Fruit fly (Drosophila melanogaster) whole organism, adult: Measurements from ENCODE around the gene CG34160.

Experiments
- CG11617 ChIP-seq: fragments of 200-800 bp; sonication (Bioruptor generic); optimal IDR thresholded peaks from 2 replicates; lab custom pipeline; 2017; ENCODE audit warnings: mild to moderate bottlenecking, missing biosample characterization, missing genetic modification reagents, missing genetic modification characterization
- CG12768 ChIP-seq: fragments of 200-800 bp; sonication (Bioruptor generic); optimal IDR thresholded peaks from 2 replicates; lab custom pipeline; 2017; ENCODE audit warnings: missing biosample characterization, missing genetic modification characterization, mild to moderate bottlenecking, moderate library complexity, missing genetic modification reagents
- CG14711 ChIP-seq: fragments of 200-800 bp; sonication (Bioruptor generic); optimal IDR thresholded peaks from 2 replicates; lab custom pipeline; 2018; ENCODE audit warnings: missing biosample characterization, mild to moderate bottlenecking, missing genetic modification characterization, moderate library complexity
- CG1620 ChIP-seq: fragments of 200-800 bp; sonication (Bioruptor generic); optimal IDR thresholded peaks from 2 replicates; lab custom pipeline; 2016; ENCODE audit warnings: missing biosample characterization, missing genetic modification characterization
- CG33017 ChIP-seq: fragments of 200-800 bp; sonication (Bioruptor generic); optimal IDR thresholded peaks from 2 replicates; lab custom pipeline; 2018; ENCODE audit warnings: missing biosample characterization, mild to moderate bottlenecking, missing genetic modification characterization, moderate library complexity
- CG5204 ChIP-seq: fragments of 200-800 bp; sonication (Bioruptor generic); optimal IDR thresholded peaks from 2 replicates; lab custom pipeline; 2016; ENCODE audit warnings: missing biosample characterization, missing genetic modification characterization
- CG7045 ChIP-seq: fragments of 200-800 bp; sonication (Bioruptor generic); optimal IDR thresholded peaks from 2 replicates; lab custom pipeline; 2017; ENCODE audit warnings: missing biosample characterization, mild to moderate bottlenecking, missing genetic modification characterization
- CG7101 ChIP-seq: fragments of 200-800 bp; sonication (Bioruptor generic); optimal IDR thresholded peaks from 2 replicates; lab custom pipeline; 2018; ENCODE audit warnings: missing biosample characterization, mild to moderate bottlenecking, missing genetic modification characterization, moderate library complexity
- Clk ChIP-seq: fragments of 200-800 bp; sonication (Bioruptor generic); optimal IDR thresholded peaks from 2 replicates; lab custom pipeline; 2017; ENCODE audit warnings: missing biosample characterization, missing genetic modification characterization
- Crg-1 ChIP-seq: fragments of 200-800 bp; sonication (Bioruptor generic); optimal IDR thresholded peaks from 2 replicates; lab custom pipeline; 2016; ENCODE audit warnings: missing biosample characterization, missing genetic modification characterization
- Hr96 ChIP-seq: fragments of 200-800 bp; sonication (Bioruptor generic); optimal IDR thresholded peaks from 2 replicates; lab custom pipeline; 2016; ENCODE audit warnings: missing biosample characterization, missing genetic modification characterization
- Mnt ChIP-seq: fragments of 200-800 bp; sonication (Bioruptor generic); optimal IDR thresholded peaks from 2 replicates; lab custom pipeline; 2016; ENCODE audit warnings: missing biosample characterization, mild to moderate bottlenecking, missing genetic modification characterization
- bab1 ChIP-seq: fragments of 200-800 bp; sonication (Bioruptor generic); optimal IDR thresholded peaks from 3 replicates; lab custom pipeline; 2019; ENCODE audit warnings: missing biosample characterization, mild to moderate bottlenecking, missing genetic modification characterization, moderate library complexity
- cic ChIP-seq: fragments of 200-800 bp; sonication (Bioruptor generic); optimal IDR thresholded peaks from 2 replicates; lab custom pipeline; 2017; ENCODE audit warnings: missing biosample characterization, mild to moderate bottlenecking, missing genetic modification characterization, moderate library complexity
- cnc ChIP-seq, 2 experiments: fragments of >200 bp; optimal IDR thresholded peaks; 2 replicates each; lab custom pipeline; 2017
- kay ChIP-seq: fragments of 200-800 bp; sonication (Bioruptor generic); peaks from one replicate; lab custom pipeline; 2016; ENCODE audit warnings: missing biosample characterization, missing genetic modification characterization, borderline replicate concordance
- pad ChIP-seq: fragments of 200-800 bp; sonication (Bioruptor generic); optimal IDR thresholded peaks from 3 replicates; lab custom pipeline; 2017; ENCODE audit warnings: missing biosample characterization, missing genetic modification characterization, mild to moderate bottlenecking, moderate library complexity, missing genetic modification reagents
- tj ChIP-seq: fragments of 200-800 bp; sonication (Bioruptor generic); optimal IDR thresholded peaks from 3 replicates; lab custom pipeline; 2017; ENCODE audit warnings: missing biosample characterization, mild to moderate bottlenecking, missing genetic modification characterization, moderate library complexity
- toe ChIP-seq: fragments of 200-800 bp; sonication (Bioruptor generic); optimal IDR thresholded peaks from 2 replicates; lab custom pipeline; 2016; ENCODE audit warnings: missing biosample characterization, missing genetic modification characterization

The CG34160 gene

dm6 chr2L:10577692-10578091 lies 1.9 kb upstream of the CG34160 start, which contains the start of gene w-cup:
Gene w-cup (minus strand): TSS chr2L:10577792.
- TF ChIP-seq bab1 (GFP tag; lab: Kevin White, UChicago) (no peak), Mnt (GFP tag; lab: Kevin White, UChicago) (no peak), pad (GFP tag; lab: Kevin White, UChicago) (no peak), CG1620 (GFP tag; lab: Kevin White, UChicago) (no peak)

- no peak for TF ChIP-seq CG12768 (GFP tag; lab: Kevin White, UChicago)
Observed at dm6 chr2L:10581602-10582001, 2.0 kb downstream of the CG34160 start, which contains the start of gene CG34161. Gene CG34161 (minus strand): TSS chr2L:10581702.

dm6 chr2L:10603604-10604003 lies 24.1 kb downstream of the CG34160 start:
- no peak for TF ChIP-seq tj (GFP tag; lab: Kevin White, UChicago)
- no peak for TF ChIP-seq Mnt (GFP tag; lab: Kevin White, UChicago)
- TF ChIP-seq Hr96 (GFP tag; lab: Kevin White, UChicago), result no peak
- no peak for TF ChIP-seq CG33017
- TF ChIP-seq bab1 (GFP tag; lab: Kevin White, UChicago), result no peak
- TF ChIP-seq CG7101 (tag; lab: Kevin White, UChicago), result no peak
- TF ChIP-seq CG14711 (tag; lab: Kevin White, UChicago), result no peak
- TF ChIP-seq kay (GFP tag; lab: Kevin White, UChicago), result no peak
- TF ChIP-seq CG5204, result no peak
- TF ChIP-seq cic (GFP tag; lab: Kevin White, UChicago), result no peak
- no peak for TF ChIP-seq CG11617 (GFP tag; lab: Kevin White, UChicago)
- TF ChIP-seq Clk (GFP tag; lab: Kevin White, UChicago), result no peak
- TF ChIP-seq CG7045 (GFP tag; lab: Kevin White, UChicago), result no peak

DNA sequence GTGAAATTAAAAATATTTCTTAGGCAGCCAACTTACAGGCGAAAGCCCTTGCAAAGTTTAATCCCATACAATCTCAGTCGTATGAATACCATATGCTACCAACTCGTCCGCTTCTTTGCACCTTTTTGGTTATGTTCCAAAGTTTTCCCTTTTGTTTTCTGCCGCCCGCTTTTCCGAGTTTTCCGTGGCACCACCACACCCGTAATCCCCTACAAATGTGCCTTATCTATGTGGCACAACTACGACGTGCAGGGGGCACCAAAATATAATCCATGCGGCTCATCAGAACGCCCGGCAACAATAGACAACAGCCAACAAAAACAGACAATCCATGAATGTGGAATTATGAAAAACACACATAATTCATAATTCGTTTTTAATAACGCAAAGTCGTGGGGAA lies 28.1 kb downstream of the CG34160 start:
- TF ChIP-seq pad (GFP tag; lab: Kevin White, UChicago) (no peak), CG7101 (tag; lab: Kevin White, UChicago) (no peak), cic (GFP tag; lab: Kevin White, UChicago) (no peak), Hr96 (GFP tag; lab: Kevin White, UChicago) (no peak), Mnt (GFP tag; lab: Kevin White, UChicago) (no peak), cnc (optimal IDR thresholded peaks at IDR 0.05; lab: Kevin White, UChicago) (no peak), Clk (GFP tag; lab: Kevin White, UChicago) (no peak), CG1620 (GFP tag; lab: Kevin White, UChicago) (no peak), tj (GFP tag; lab: Kevin White, UChicago) (no peak), bab1 (GFP tag; lab: Kevin White, UChicago) (no peak), toe (GFP tag; lab: Kevin White, UChicago) (no peak), CG12768 (GFP tag; lab: Kevin White, UChicago) (no peak), Crg-1 (GFP tag; lab: Kevin White, UChicago) (no peak), CG14711 (tag; lab: Kevin White, UChicago) (no peak), kay (GFP tag; lab: Kevin White, UChicago) (no peak), CG7045 (GFP tag; lab: Kevin White, UChicago) (no peak), CG33017 (no peak)

- no peak for TF ChIP-seq bab1 (GFP tag; lab: Kevin White, UChicago)
- no peak for TF ChIP-seq toe (GFP tag; lab: Kevin White, UChicago)
- no peak for TF ChIP-seq kay (GFP tag; lab: Kevin White, UChicago)
- no peak for TF ChIP-seq CG7101 (tag; lab: Kevin White, UChicago)
- TF ChIP-seq tj (GFP tag; lab: Kevin White, UChicago), result no peak
- no peak for TF ChIP-seq CG7045 (GFP tag; lab: Kevin White, UChicago)
- TF ChIP-seq CG12768 (GFP tag; lab: Kevin White, UChicago), result no peak
- TF ChIP-seq cic (GFP tag; lab: Kevin White, UChicago), result no peak
- no peak for TF ChIP-seq CG11617 (GFP tag; lab: Kevin White, UChicago)
- TF ChIP-seq cnc (optimal IDR thresholded peaks at IDR 0.05; lab: Kevin White, UChicago), result no peak
- TF ChIP-seq Mnt (GFP tag; lab: Kevin White, UChicago), result no peak
- no peak for TF ChIP-seq Hr96 (GFP tag; lab: Kevin White, UChicago)
- TF ChIP-seq pad (GFP tag; lab: Kevin White, UChicago), result no peak
- no peak for TF ChIP-seq CG5204
- TF ChIP-seq CG1620 (GFP tag; lab: Kevin White, UChicago), result no peak
- no peak for TF ChIP-seq CG33017
- no peak for TF ChIP-seq CG14711 (tag; lab: Kevin White, UChicago)
Observed at dm6 chr2L:10608662-10609262, 29.2 kb downstream of the CG34160 start.

DNA sequence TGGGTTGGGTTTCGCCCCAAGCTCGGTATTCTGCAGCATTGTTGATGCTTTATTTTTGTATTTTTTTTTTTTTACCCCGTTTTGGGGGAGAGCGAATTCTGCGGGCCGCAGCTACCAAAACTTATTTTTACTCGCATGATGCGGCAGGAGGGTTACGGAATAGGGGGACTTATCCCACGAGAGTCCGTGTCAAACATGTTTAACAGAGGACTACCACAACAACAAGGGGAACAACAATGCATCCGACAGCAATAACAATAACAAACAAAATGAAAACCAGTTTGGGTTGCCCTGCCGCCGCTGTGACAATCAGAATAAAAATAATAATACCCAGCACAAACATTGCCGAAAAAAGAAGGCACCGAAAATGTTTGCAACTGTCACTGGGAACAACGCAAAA lies 33.6 kb downstream of the CG34160 start:
- no peak for TF ChIP-seq pad (GFP tag; lab: Kevin White, UChicago)
- TF ChIP-seq CG5204, result no peak
- no peak for TF ChIP-seq CG14711 (tag; lab: Kevin White, UChicago)
- no peak for TF ChIP-seq tj (GFP tag; lab: Kevin White, UChicago)
- no peak for TF ChIP-seq Mnt (GFP tag; lab: Kevin White, UChicago)
- no peak for TF ChIP-seq toe (GFP tag; lab: Kevin White, UChicago)
- TF ChIP-seq Crg-1 (GFP tag; lab: Kevin White, UChicago), result no peak
- no peak for TF ChIP-seq kay (GFP tag; lab: Kevin White, UChicago)
- TF ChIP-seq cnc (optimal IDR thresholded peaks at IDR 0.05; lab: Kevin White, UChicago), result no peak
- no peak for TF ChIP-seq Clk (GFP tag; lab: Kevin White, UChicago)
- TF ChIP-seq bab1 (GFP tag; lab: Kevin White, UChicago), result no peak
